Worm (Caenorhabditis elegans) whole organism, L1 larva: Measurements from ENCODE around the gene let-268.
A peak's percentile ranks its signal among the peaks of the same experiment; 100 is the strongest.

ENCODE experiments used
- C04F5.9 ChIP-seq: sonication (generic microtip); optimal IDR thresholded peaks from 2 replicates; lab custom pipeline; 2016; ENCODE audit warnings: missing genetic modification characterization, missing compliant biosample characterization
- Y116A8C.19 ChIP-seq: sonication (generic microtip); optimal IDR thresholded peaks from 2 replicates; lab custom pipeline; 2016; ENCODE audit warnings: missing compliant biosample characterization, missing genetic modification characterization, borderline replicate concordance
- aha-1 ChIP-seq: fragments of 150-350 bp; optimal IDR thresholded peaks from 2 replicates; lab custom pipeline; 2014; ENCODE audit warnings: missing biosample characterization, missing genetic modification characterization
- ama-1 ChIP-seq: fragments of 150-350 bp; optimal IDR thresholded peaks from 2 replicates; lab custom pipeline; 2014
- ceh-8 ChIP-seq: fragments of 200-800 bp; sonication (Bioruptor generic); optimal IDR thresholded peaks from 2 replicates; lab custom pipeline; 2018; ENCODE audit warnings: mild to moderate bottlenecking, missing genetic modification characterization, moderate library complexity, missing compliant biosample characterization
- ceh-82 ChIP-seq, 3 experiments: fragments of 150-350 bp in 1 of 3; sonication (generic microtip) in 2 of 3; optimal IDR thresholded peaks; 2 replicates each; lab custom pipeline; 2014 to 2017; ENCODE audit warnings: missing biosample characterization in 3 of 3, missing genetic modification characterization in 3 of 3
- ceh-88 ChIP-seq: fragments of 200-800 bp; sonication (Bioruptor generic); IDR thresholded peaks from 2 replicates; pipeline ENCODE4 v1.3.6; 2022; ENCODE audit warnings: missing genetic modification characterization, missing compliant biosample characterization
- ceh-90 ChIP-seq: sonication (generic microtip); optimal IDR thresholded peaks from 2 replicates; lab custom pipeline; 2016; ENCODE audit warnings: missing genetic modification characterization, missing compliant biosample characterization
- ces-1 ChIP-seq: fragments of 150-350 bp; optimal IDR thresholded peaks from 2 replicates; lab custom pipeline; 2014; ENCODE audit warnings: missing biosample characterization, missing genetic modification reagents, missing genetic modification characterization
- dpl-1 ChIP-seq, 3 experiments: fragments of 150-350 bp in 2 of 3; sonication (generic microtip) in 1 of 3; optimal IDR thresholded peaks; 2 replicates each; lab custom pipeline; 2014 to 2017; ENCODE audit warnings: missing biosample characterization in 3 of 3, missing genetic modification characterization in 3 of 3, missing genetic modification reagents in 3 of 3
- efl-1 ChIP-seq, 4 experiments: fragments of 150-350 bp; optimal IDR thresholded peaks in 3 of 4; peaks in 1 of 4; 1 replicate in 1 of 4; 2 replicates in 3 of 4; lab custom pipeline; 2014; ENCODE audit warnings: missing biosample characterization in 2 of 4, missing genetic modification characterization in 2 of 4, missing genetic modification reagents in 2 of 4
- egl-13 ChIP-seq: sonication (generic microtip); optimal IDR thresholded peaks from 2 replicates; lab custom pipeline; 2016; ENCODE audit warnings: missing genotype, missing genetic modification reagents, missing genetic modification characterization, missing compliant biosample characterization
- egl-27 ChIP-seq, 2 experiments: fragments of 150-350 bp in 1 of 2; sonication (generic microtip); optimal IDR thresholded peaks; 3 replicates each; lab custom pipeline; 2017 to 2018; ENCODE audit warnings: missing biosample characterization in 2 of 2, missing genetic modification characterization in 2 of 2, missing genetic modification reagents in 2 of 2
- elt-2 ChIP-seq: sonication (generic microtip); optimal IDR thresholded peaks from 2 replicates; lab custom pipeline; 2016; ENCODE audit warnings: missing genetic modification characterization, mild to moderate bottlenecking, inconsistent platforms, missing compliant biosample characterization, missing genetic modification reagents
- elt-3 ChIP-seq, 6 experiments: fragments of 150-350 bp in 1 of 6; sonication (generic microtip); optimal IDR thresholded peaks; 2 replicates each; lab custom pipeline; 2017 to 2018; ENCODE audit warnings: missing biosample characterization in 6 of 6, missing genetic modification characterization in 6 of 6, inconsistent platforms in 1 of 6
- ets-5 ChIP-seq: fragments of 200-800 bp; sonication (Bioruptor generic); IDR thresholded peaks from 2 replicates; pipeline ENCODE4 v1.3.6; 2022; ENCODE audit warnings: missing genetic modification characterization, missing compliant biosample characterization
- fkh-10 ChIP-seq: sonication (generic microtip); optimal IDR thresholded peaks from 2 replicates; lab custom pipeline; 2017; ENCODE audit warnings: missing biosample characterization, missing genetic modification reagents, missing genetic modification characterization
- fkh-8 ChIP-seq: sonication (generic microtip); optimal IDR thresholded peaks from 2 replicates; lab custom pipeline; 2016; ENCODE audit warnings: mild to moderate bottlenecking, missing genetic modification characterization, missing compliant biosample characterization
- grh-1 ChIP-seq: fragments of 200-800 bp; sonication (Bioruptor generic); IDR thresholded peaks from 2 replicates; pipeline ENCODE4 v1.3.6; 2022; ENCODE audit warnings: missing genetic modification reagents, missing genetic modification characterization, missing compliant biosample characterization
- hlh-4 ChIP-seq: sonication (generic microtip); optimal IDR thresholded peaks from 2 replicates; lab custom pipeline; 2016; ENCODE audit warnings: mild to moderate bottlenecking, missing genetic modification characterization, missing compliant biosample characterization
- irx-1 ChIP-seq: sonication (generic microtip); optimal IDR thresholded peaks from 2 replicates; lab custom pipeline; 2016; ENCODE audit warnings: missing genetic modification characterization, missing compliant biosample characterization
- jun-1 ChIP-seq: fragments of 150-350 bp; optimal IDR thresholded peaks from 2 replicates; lab custom pipeline; 2014; ENCODE audit warnings: missing biosample characterization, missing genetic modification reagents, missing genetic modification characterization
- lin-14 ChIP-seq: fragments of 200-800 bp; sonication (Bioruptor generic); optimal IDR thresholded peaks from 2 replicates; lab custom pipeline; 2018; ENCODE audit warnings: mild to moderate bottlenecking, missing genetic modification characterization, moderate library complexity, missing compliant biosample characterization
- lin-35 ChIP-seq, 2 experiments: fragments of 150-350 bp; optimal IDR thresholded peaks; 2 replicates each; lab custom pipeline; 2014; ENCODE audit warnings: missing biosample characterization in 2 of 2, missing genetic modification characterization in 2 of 2, missing genetic modification reagents in 2 of 2
- lin-39 ChIP-seq: fragments of 150-350 bp; optimal IDR thresholded peaks from 2 replicates; lab custom pipeline; 2014; ENCODE audit warnings: missing biosample characterization, missing genetic modification reagents, missing genetic modification characterization
- lir-3 ChIP-seq: sonication (generic microtip); optimal IDR thresholded peaks from 2 replicates; lab custom pipeline; 2016; ENCODE audit warnings: mild to moderate bottlenecking, missing genetic modification characterization, moderate library complexity, missing compliant biosample characterization; ENCODE audit not compliant: poor library complexity
- lsy-2 ChIP-seq, 2 experiments: fragments of 150-350 bp; optimal IDR thresholded peaks; 2 replicates each; lab custom pipeline; 2014; ENCODE audit warnings: missing biosample characterization in 2 of 2, missing genetic modification characterization in 2 of 2
- mdl-1 ChIP-seq, 2 experiments: fragments of 150-350 bp; optimal IDR thresholded peaks; 2 replicates each; lab custom pipeline; 2014 to 2017; ENCODE audit warnings: missing biosample characterization in 2 of 2, missing genetic modification characterization in 2 of 2, inconsistent platforms in 1 of 2
- mep-1 ChIP-seq: fragments of 150-350 bp; optimal IDR thresholded peaks from 2 replicates; lab custom pipeline; 2014; ENCODE audit warnings: missing biosample characterization, missing genetic modification characterization
- nhr-11 ChIP-seq: fragments of 150-350 bp; optimal IDR thresholded peaks from 2 replicates; lab custom pipeline; 2014; ENCODE audit warnings: missing biosample characterization, missing genetic modification characterization
- nhr-19 ChIP-seq: fragments of 200-800 bp; sonication (Bioruptor generic); conservative IDR thresholded peaks from 2 replicates; pipeline ENCODE4 v1.3.6; 2022; ENCODE audit warnings: missing genetic modification characterization, missing compliant biosample characterization
- nhr-28 ChIP-seq: fragments of 150-350 bp; optimal IDR thresholded peaks from 2 replicates; lab custom pipeline; 2014; ENCODE audit warnings: missing biosample characterization, missing genetic modification characterization
- nhr-47 ChIP-seq: sonication (generic microtip); optimal IDR thresholded peaks from 2 replicates; lab custom pipeline; 2016; ENCODE audit warnings: mild to moderate bottlenecking, missing genetic modification characterization, moderate library complexity, missing compliant biosample characterization
- nhr-71 ChIP-seq: sonication (generic microtip); optimal IDR thresholded peaks from 2 replicates; lab custom pipeline; 2016; ENCODE audit warnings: mild to moderate bottlenecking, missing genetic modification characterization, moderate library complexity, missing compliant biosample characterization
- nhr-85 ChIP-seq: sonication (generic microtip); peaks from one replicate; lab custom pipeline; 2016; ENCODE audit warnings: missing genetic modification characterization, inconsistent platforms, missing compliant biosample characterization
- nhr-90 ChIP-seq: sonication (generic microtip); optimal IDR thresholded peaks from 2 replicates; lab custom pipeline; 2016; ENCODE audit warnings: mild to moderate bottlenecking, missing genetic modification characterization, missing compliant biosample characterization; ENCODE audit not compliant: poor library complexity
- pag-3 ChIP-seq: sonication (generic microtip); optimal IDR thresholded peaks from 2 replicates; lab custom pipeline; 2017; ENCODE audit warnings: missing genetic modification characterization, mild to moderate bottlenecking, missing compliant biosample characterization, antibody characterized with exemption, borderline replicate concordance; ENCODE audit not compliant: insufficient read depth
- pqm-1 ChIP-seq: sonication (generic microtip); optimal IDR thresholded peaks from 3 replicates; lab custom pipeline; 2017; ENCODE audit warnings: missing biosample characterization, missing genetic modification characterization
- rnt-1 ChIP-seq: sonication (generic microtip); optimal IDR thresholded peaks from 2 replicates; lab custom pipeline; 2016; ENCODE audit warnings: mild to moderate bottlenecking, missing genetic modification characterization, moderate library complexity, missing compliant biosample characterization
- skn-1 ChIP-seq: fragments of 150-350 bp; optimal IDR thresholded peaks from 2 replicates; lab custom pipeline; 2014; ENCODE audit warnings: missing biosample characterization, missing genetic modification characterization
- snu-23 ChIP-seq: sonication (generic microtip); optimal IDR thresholded peaks from 2 replicates; lab custom pipeline; 2016; ENCODE audit warnings: missing genetic modification characterization, missing compliant biosample characterization
- swsn-7 ChIP-seq: sonication (generic microtip); optimal IDR thresholded peaks from 2 replicates; lab custom pipeline; 2016; ENCODE audit warnings: missing genetic modification characterization, missing compliant biosample characterization
- unc-130 ChIP-seq: fragments of 150-350 bp; optimal IDR thresholded peaks from 2 replicates; lab custom pipeline; 2017; ENCODE audit warnings: missing biosample characterization, missing genetic modification characterization, inconsistent platforms
- unc-98 ChIP-seq: fragments of 200-800 bp; sonication (Bioruptor generic); IDR thresholded peaks from 2 replicates; pipeline ENCODE4 v1.3.6; 2022; ENCODE audit warnings: missing genetic modification characterization, missing compliant biosample characterization
- vab-15 ChIP-seq: sonication (generic microtip); optimal IDR thresholded peaks from 2 replicates; lab custom pipeline; 2017; ENCODE audit warnings: missing genotype, mild to moderate bottlenecking, missing genetic modification characterization, missing compliant biosample characterization
- zag-1 ChIP-seq: fragments of 150-350 bp; optimal IDR thresholded peaks from 2 replicates; lab custom pipeline; 2014; ENCODE audit warnings: missing biosample characterization, missing genetic modification characterization
- ztf-11 ChIP-seq, 2 experiments: sonication (generic microtip); optimal IDR thresholded peaks; 2 replicates each; lab custom pipeline; 2016 to 2017; ENCODE audit warnings: missing genetic modification characterization in 2 of 2, missing biosample characterization in 1 of 2, missing compliant biosample characterization in 1 of 2

Gene let-268

DNA sequence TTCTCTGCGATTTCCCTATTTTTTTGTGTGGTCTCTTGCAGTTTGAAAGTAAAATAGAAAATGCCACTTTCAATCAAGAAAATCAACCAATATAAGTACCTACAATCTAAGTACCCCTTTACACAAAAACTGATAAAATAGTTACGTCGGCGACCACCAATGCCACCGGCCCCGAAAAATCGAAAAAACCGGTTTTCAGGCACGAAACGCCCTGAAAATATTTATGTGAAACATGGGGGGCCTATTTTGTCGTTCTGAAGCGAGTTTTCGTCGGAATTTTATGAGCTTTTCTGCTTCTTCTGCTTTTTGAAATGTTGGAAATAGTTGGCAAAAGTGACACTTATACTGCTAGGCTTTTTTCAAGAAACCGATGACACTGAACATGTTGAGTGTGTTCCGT is 51.2 kb downstream of the let-268 start:
- TF ChIP-seq C04F5.9 (tag; lab: Kevin White, UChicago) = no peak
- TF ChIP-seq lsy-2 (tag; optimal IDR thresholded peaks at IDR 0.05; lab: Kevin White, UChicago) = no peak
- no peak for TF ChIP-seq lin-39 (tag; lab: Kevin White, UChicago)
- TF ChIP-seq ceh-8 (GFP tag; lab: Kevin White, UChicago) = no peak
- TF ChIP-seq swsn-7 (tag; lab: Kevin White, UChicago) = no peak
- TF ChIP-seq lin-35 (GFP tag; optimal IDR thresholded peaks at IDR 0.05; lab: Kevin White, UChicago) = no peak
- TF ChIP-seq elt-2 (tag; lab: Kevin White, UChicago) = no peak
- TF ChIP-seq ces-1 (GFP tag; lab: Kevin White, UChicago) = no peak
- TF ChIP-seq snu-23 (GFP tag; lab: Kevin White, UChicago) = no peak
- no peak for TF ChIP-seq elt-3 (tag; optimal IDR thresholded peaks at IDR 0.05; lab: Kevin White, UChicago)
- TF ChIP-seq lin-14 (GFP tag; lab: Kevin White, UChicago) = peak; percentile 12
- TF ChIP-seq unc-130 (tag; lab: Kevin White, UChicago) = no peak
- no peak for TF ChIP-seq egl-13 (tag; lab: Kevin White, UChicago)
- no peak for TF ChIP-seq mdl-1 (tag; optimal IDR thresholded peaks at IDR 0.05; lab: Kevin White, UChicago)
- TF ChIP-seq lir-3 (tag; lab: Kevin White, UChicago) = no peak
- no peak for TF ChIP-seq fkh-10 (GFP tag; lab: Kevin White, UChicago)
- no peak for TF ChIP-seq efl-1 (optimal IDR thresholded peaks at IDR 0.05; lab: Kevin White, UChicago)
- peak in 1 of 2 experiments; percentile 64 for TF ChIP-seq efl-1 (GFP tag; optimal IDR thresholded peaks at IDR 0.05 in 1 of 2; lab: Kevin White, UChicago)
- TF ChIP-seq egl-27 (tag; optimal IDR thresholded peaks at IDR 0.05; lab: Kevin White, UChicago) = no peak
- no peak for TF ChIP-seq irx-1 (tag; lab: Kevin White, UChicago)
- no peak for TF ChIP-seq nhr-28 (tag; lab: Kevin White, UChicago)
- TF ChIP-seq ceh-82 (tag; optimal IDR thresholded peaks at IDR 0.05; lab: Kevin White, UChicago) = no peak
- no peak for TF ChIP-seq fkh-8 (tag; lab: Kevin White, UChicago)
- no peak for TF ChIP-seq zag-1 (tag; lab: Kevin White, UChicago)
- no peak for TF ChIP-seq ceh-88 (GFP tag; lab: Robert Waterston, UW)
- no peak for TF ChIP-seq dpl-1 (GFP tag; optimal IDR thresholded peaks at IDR 0.05; lab: Kevin White, UChicago)
- TF ChIP-seq ets-5 (GFP tag; lab: Robert Waterston, UW) = no peak
- no peak for TF ChIP-seq ama-1 (lab: Kevin White, UChicago)
- no peak for TF ChIP-seq skn-1
- no peak for TF ChIP-seq unc-98 (GFP tag; lab: Robert Waterston, UW)
- peak; percentile 39 for TF ChIP-seq nhr-85 (tag; lab: Kevin White, UChicago)
- no peak for TF ChIP-seq jun-1 (tag; lab: Kevin White, UChicago)
- peak; percentile 82 for TF ChIP-seq grh-1 (GFP tag; lab: Robert Waterston, UW)
- TF ChIP-seq nhr-47 (tag; lab: Kevin White, UChicago) = no peak
- TF ChIP-seq rnt-1 (tag; lab: Kevin White, UChicago) = no peak

DNA sequence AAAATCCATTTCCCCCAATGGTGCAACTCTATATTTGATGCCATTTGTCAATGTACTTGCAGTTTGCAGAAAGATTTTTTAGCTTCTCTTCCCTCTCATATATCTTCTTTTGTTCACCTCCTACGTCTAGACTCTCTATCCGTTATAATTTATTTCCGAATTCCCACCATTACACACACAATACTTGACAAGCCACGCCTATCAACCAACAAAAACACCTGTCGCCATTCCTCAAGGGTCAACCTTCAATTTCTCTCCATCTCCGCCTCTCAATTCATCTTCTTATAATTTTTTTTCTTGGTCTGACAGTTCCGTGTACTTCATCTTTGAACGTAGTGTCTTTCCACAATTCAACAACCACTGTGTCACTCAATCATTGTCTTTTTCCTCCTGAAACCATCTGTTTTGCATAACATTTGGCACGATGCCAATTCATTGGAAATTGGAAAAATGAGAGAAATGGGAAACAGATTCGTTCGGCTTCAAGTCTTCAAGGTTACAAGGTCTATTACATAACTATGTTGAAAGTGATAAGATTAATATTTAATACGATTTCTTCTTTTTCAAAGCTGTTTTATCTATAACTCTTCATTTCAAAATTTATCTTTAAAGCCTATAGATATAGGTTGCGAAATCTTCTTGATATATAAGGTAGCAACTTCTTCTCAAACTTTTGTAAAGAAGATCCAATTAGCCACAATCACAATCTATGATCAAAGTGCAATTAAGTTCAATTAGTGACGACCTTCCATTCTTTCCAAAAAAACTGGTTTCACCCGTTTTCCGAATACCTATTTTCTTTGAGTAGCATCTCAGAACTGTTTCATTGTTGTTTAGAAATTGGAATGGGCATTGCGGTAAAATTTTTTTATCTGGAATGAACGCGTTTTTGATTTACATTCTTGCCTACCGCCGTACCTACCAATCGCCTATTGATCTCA is 52.9 kb downstream of the let-268 start:
- TF ChIP-seq nhr-11 (tag; lab: Kevin White, UChicago) (no peak), grh-1 (GFP tag; lab: Robert Waterston, UW) (peak; percentile 81), swsn-7 (tag; lab: Kevin White, UChicago) (no peak), nhr-90 (no peak), ceh-8 (GFP tag; lab: Kevin White, UChicago) (no peak), nhr-71 (tag; lab: Kevin White, UChicago) (peak; percentile 18), nhr-85 (tag; lab: Kevin White, UChicago) (peak; percentile 82), pag-3 (tag; lab: Kevin White, UChicago) (no peak), nhr-19 (peak; percentile 27; the same call in 1 of the 2 replicates), ceh-90 (tag; lab: Kevin White, UChicago) (no peak), hlh-4 (tag; lab: Kevin White, UChicago) (no peak), Y116A8C.19 (no peak), snu-23 (GFP tag; lab: Kevin White, UChicago) (no peak), jun-1 (tag; lab: Kevin White, UChicago) (no peak), ztf-11 (tag; optimal IDR thresholded peaks at IDR 0.05; lab: Kevin White, UChicago) (peak in 1 of 2 experiments; percentile 39), aha-1 (tag; lab: Kevin White, UChicago) (no peak), mep-1 (no peak), unc-130 (tag; lab: Kevin White, UChicago) (no peak), pqm-1 (tag; lab: Kevin White, UChicago) (no peak), vab-15 (tag; lab: Kevin White, UChicago) (no peak), ceh-88 (GFP tag; lab: Robert Waterston, UW) (no peak)
